Fruit fly (Drosophila melanogaster) whole organism, embryonic: Measurements from ENCODE around the gene CG7728.

ENCODE experiments used
- Aef1 ChIP-seq: fragments of 200-800 bp; sonication (Bioruptor generic); IDR thresholded peaks from 3 replicates; pipeline ENCODE4 v1.3.6; 2022; ENCODE audit warnings: missing biosample characterization, missing genetic modification characterization
- Blimp-1 ChIP-seq: fragments of 200-800 bp; sonication (Bioruptor generic); optimal IDR thresholded peaks from 3 replicates; lab custom pipeline; 2018; ENCODE audit warnings: missing biosample characterization, missing genetic modification characterization, mild to moderate bottlenecking, moderate library complexity, missing genetic modification reagents
- CG12104 ChIP-seq: fragments of 200-800 bp; sonication (Bioruptor generic); optimal IDR thresholded peaks from 3 replicates; lab custom pipeline; 2016; ENCODE audit warnings: missing biosample characterization, missing genetic modification characterization
- CG12236 ChIP-seq: fragments of 200-800 bp; sonication (Bioruptor generic); optimal IDR thresholded peaks from 2 replicates; lab custom pipeline; 2016; ENCODE audit warnings: missing biosample characterization, missing genetic modification characterization
- CG12769 ChIP-seq: fragments of 200-800 bp; sonication (Bioruptor generic); optimal IDR thresholded peaks from 2 replicates; lab custom pipeline; 2019; ENCODE audit warnings: missing biosample characterization, mild to moderate bottlenecking, missing genetic modification characterization, moderate library complexity
- CG15011 ChIP-seq: fragments of 200-800 bp; sonication (Bioruptor generic); optimal IDR thresholded peaks from 3 replicates; lab custom pipeline; 2018; ENCODE audit warnings: missing biosample characterization, mild to moderate bottlenecking, missing genetic modification characterization
- CG1602 ChIP-seq: fragments of 200-800 bp; sonication (Bioruptor generic); optimal IDR thresholded peaks from 3 replicates; lab custom pipeline; 2016; ENCODE audit warnings: missing biosample characterization, missing genetic modification characterization
- CG17568 ChIP-seq: fragments of 200-800 bp; sonication (Bioruptor generic); optimal IDR thresholded peaks from 2 replicates; lab custom pipeline; 2018; ENCODE audit warnings: missing biosample characterization, mild to moderate bottlenecking, missing genetic modification characterization, moderate library complexity
- CG18011 ChIP-seq: fragments of 200-800 bp; sonication (Bioruptor generic); optimal IDR thresholded peaks from 2 replicates; lab custom pipeline; 2017; ENCODE audit warnings: missing biosample characterization, missing genetic modification characterization, mild to moderate bottlenecking, moderate library complexity, missing genotype
- CG30403 ChIP-seq: fragments of 200-800 bp; sonication (Bioruptor generic); optimal IDR thresholded peaks from 3 replicates; lab custom pipeline; 2016; ENCODE audit warnings: missing biosample characterization, missing genetic modification characterization
- CG3163 ChIP-seq: fragments of 200-800 bp; sonication (Bioruptor generic); optimal IDR thresholded peaks from 3 replicates; lab custom pipeline; 2016; ENCODE audit warnings: missing biosample characterization, missing genetic modification characterization
- CG32532 ChIP-seq: fragments of 200-800 bp; sonication (Bioruptor generic); IDR thresholded peaks from 2 replicates; pipeline ENCODE4 v1.3.6; 2022; ENCODE audit warnings: missing biosample characterization, missing genetic modification characterization
- CG3726 ChIP-seq: fragments of 200-800 bp; sonication (Bioruptor generic); IDR thresholded peaks from 3 replicates; pipeline ENCODE4, ENCODE4 v1.3.6; 2022; ENCODE audit warnings: missing biosample characterization, missing genetic modification characterization
- CG4282 ChIP-seq: fragments of 200-800 bp; sonication (Bioruptor generic); optimal IDR thresholded peaks from 2 replicates; lab custom pipeline; 2016; ENCODE audit warnings: missing biosample characterization, missing genetic modification characterization
- CG4617 ChIP-seq: fragments of 200-800 bp; sonication (Bioruptor generic); optimal IDR thresholded peaks from 3 replicates; lab custom pipeline; 2016; ENCODE audit warnings: missing biosample characterization, missing genetic modification characterization, borderline replicate concordance
- CG6254 ChIP-seq: fragments of 200-800 bp; sonication (Bioruptor generic); optimal IDR thresholded peaks from 3 replicates; lab custom pipeline; 2017; ENCODE audit warnings: mild to moderate bottlenecking, missing biosample characterization, missing genetic modification reagents, missing genetic modification characterization
- CG6689 ChIP-seq: fragments of 200-800 bp; sonication (Bioruptor generic); IDR thresholded peaks from 2 replicates; pipeline ENCODE4 v1.3.6; 2022; ENCODE audit warnings: missing biosample characterization, missing genetic modification characterization
- CG6854 ChIP-seq: fragments of 200-800 bp; sonication (Bioruptor generic); optimal IDR thresholded peaks from 3 replicates; lab custom pipeline; 2017; ENCODE audit warnings: missing biosample characterization, mild to moderate bottlenecking, missing genetic modification characterization
- CG7372 ChIP-seq: fragments of 200-800 bp; sonication (Bioruptor generic); IDR thresholded peaks from 2 replicates; pipeline ENCODE4 v1.3.6; 2022; ENCODE audit warnings: missing biosample characterization, missing genetic modification characterization
- CG7963 ChIP-seq: fragments of 200-800 bp; sonication (Bioruptor generic); IDR thresholded peaks from 3 replicates; pipeline ENCODE4 v1.3.6; 2022; ENCODE audit warnings: missing biosample characterization, missing genetic modification characterization; ENCODE audit not compliant: partially characterized antibody
- CG8388 ChIP-seq: fragments of 200-800 bp; sonication (Bioruptor generic); optimal IDR thresholded peaks from 2 replicates; lab custom pipeline; 2019; ENCODE audit warnings: missing biosample characterization, mild to moderate bottlenecking, missing genetic modification characterization, moderate library complexity
- CG9797 ChIP-seq: fragments of 200-800 bp; sonication (Bioruptor generic); optimal IDR thresholded peaks from 3 replicates; lab custom pipeline; 2018; ENCODE audit warnings: missing biosample characterization, mild to moderate bottlenecking, missing genetic modification characterization
- CHES-1-like ChIP-seq: fragments of 200-800 bp; sonication (Bioruptor generic); optimal IDR thresholded peaks from 2 replicates; lab custom pipeline; 2016; ENCODE audit warnings: missing biosample characterization, missing genetic modification characterization
- D ChIP-seq, 2 experiments: fragments of 200-800 bp in 1 of 2; fragments of >200 bp in 1 of 2; sonication (Bioruptor generic) in 1 of 2; optimal IDR thresholded peaks; 2 replicates in 1 of 2; 3 replicates in 1 of 2; lab custom pipeline; 2017; ENCODE audit warnings: mild to moderate bottlenecking in 1 of 2, missing biosample characterization in 1 of 2, missing genetic modification characterization in 1 of 2, missing genetic modification reagents in 1 of 2
- Dip3 ChIP-seq: fragments of 200-800 bp; sonication (Bioruptor generic); optimal IDR thresholded peaks from 3 replicates; lab custom pipeline; 2016; ENCODE audit warnings: missing biosample characterization, missing genetic modification characterization
- Dp ChIP-seq: fragments of 200-800 bp; sonication (Bioruptor generic); optimal IDR thresholded peaks from 2 replicates; lab custom pipeline; 2018; ENCODE audit warnings: missing biosample characterization, mild to moderate bottlenecking, missing genetic modification characterization, moderate library complexity
- ERR ChIP-seq: fragments of 200-800 bp; sonication (Bioruptor generic); optimal IDR thresholded peaks from 2 replicates; lab custom pipeline; 2016; ENCODE audit warnings: missing biosample characterization, missing genetic modification characterization
- Gug ChIP-seq: fragments of 200-800 bp; sonication (Bioruptor generic); IDR thresholded peaks from 4 replicates; pipeline ENCODE4 v1.3.6; 2022; ENCODE audit warnings: missing biosample characterization, missing genetic modification characterization
- Hr39 ChIP-seq: fragments of >200 bp; optimal IDR thresholded peaks from 2 replicates; lab custom pipeline; 2017
- Kr ChIP-seq: fragments of 200-800 bp; sonication (Bioruptor generic); optimal IDR thresholded peaks from 2 replicates; lab custom pipeline; 2017; ENCODE audit warnings: missing biosample characterization, mild to moderate bottlenecking, missing genetic modification characterization
- MBD-R2 ChIP-seq: fragments of 200-800 bp; sonication (Bioruptor generic); IDR thresholded peaks from 2 replicates; pipeline ENCODE4 v1.3.6; 2022; ENCODE audit warnings: missing biosample characterization, missing genetic modification characterization
- Oli ChIP-seq: fragments of 200-800 bp; sonication (Bioruptor generic); optimal IDR thresholded peaks from 2 replicates; lab custom pipeline; 2018; ENCODE audit warnings: missing biosample characterization, mild to moderate bottlenecking, missing genetic modification characterization, moderate library complexity
- PHDP ChIP-seq: fragments of 200-800 bp; sonication (Bioruptor generic); optimal IDR thresholded peaks from 3 replicates; lab custom pipeline; 2018; ENCODE audit warnings: missing biosample characterization, mild to moderate bottlenecking, missing genetic modification characterization, moderate library complexity
- Side ChIP-seq: fragments of 200-800 bp; sonication (Bioruptor generic); optimal IDR thresholded peaks from 2 replicates; lab custom pipeline; 2016; ENCODE audit warnings: missing biosample characterization, missing genetic modification characterization
- Sox102F ChIP-seq: fragments of 200-800 bp; sonication (Bioruptor generic); optimal IDR thresholded peaks from 2 replicates; lab custom pipeline; 2018; ENCODE audit warnings: missing biosample characterization, mild to moderate bottlenecking, missing genetic modification characterization, moderate library complexity
- al ChIP-seq: fragments of 200-800 bp; sonication (Bioruptor generic); IDR thresholded peaks from 2 replicates; pipeline ENCODE4 v1.3.6; 2022; ENCODE audit warnings: missing biosample characterization, missing genetic modification characterization
- bcd ChIP-seq: fragments of 200-800 bp; sonication (Bioruptor generic); optimal IDR thresholded peaks from 2 replicates; lab custom pipeline; 2017; ENCODE audit warnings: missing biosample characterization, mild to moderate bottlenecking, missing genetic modification characterization
- bsh ChIP-seq, 2 experiments: fragments of 200-800 bp; sonication (Bioruptor generic); optimal IDR thresholded peaks; 2 replicates each; lab custom pipeline; 2017 to 2018; ENCODE audit warnings: mild to moderate bottlenecking in 2 of 2, missing biosample characterization in 2 of 2, missing genetic modification characterization in 2 of 2, moderate library complexity in 1 of 2
- dmrt11E ChIP-seq: fragments of 200-800 bp; sonication (Bioruptor generic); optimal IDR thresholded peaks from 3 replicates; lab custom pipeline; 2018; ENCODE audit warnings: missing biosample characterization, mild to moderate bottlenecking, missing genetic modification characterization, moderate library complexity
- esg ChIP-seq: fragments of 200-800 bp; sonication (Bioruptor generic); conservative IDR thresholded peaks from 2 replicates; pipeline ENCODE4 v1.3.6; 2022; ENCODE audit warnings: missing biosample characterization, missing genetic modification characterization
- jing ChIP-seq: fragments of 200-800 bp; sonication (Bioruptor generic); optimal IDR thresholded peaks from 2 replicates; lab custom pipeline; 2018; ENCODE audit warnings: missing biosample characterization, mild to moderate bottlenecking, missing genetic modification characterization
- nmo ChIP-seq: fragments of 200-800 bp; sonication (Bioruptor generic); optimal IDR thresholded peaks from 2 replicates; lab custom pipeline; 2018; ENCODE audit warnings: missing biosample characterization, mild to moderate bottlenecking, missing genetic modification characterization, moderate library complexity
- pho ChIP-seq: fragments of 200-800 bp; sonication (Bioruptor generic); optimal IDR thresholded peaks from 2 replicates; lab custom pipeline; 2016; ENCODE audit warnings: missing biosample characterization, missing genetic modification characterization
- ro ChIP-seq: fragments of 200-800 bp; sonication (Bioruptor generic); IDR thresholded peaks from 2 replicates; pipeline ENCODE4 v1.3.6; 2022; ENCODE audit warnings: missing biosample characterization, missing genetic modification characterization
- schlank ChIP-seq: fragments of 200-800 bp; sonication (Bioruptor generic); optimal IDR thresholded peaks from 2 replicates; lab custom pipeline; 2018; ENCODE audit warnings: missing biosample characterization, mild to moderate bottlenecking, missing genetic modification characterization
- sens ChIP-seq: fragments of 200-800 bp; sonication (Bioruptor generic); peaks from one replicate; lab custom pipeline; 2016; ENCODE audit warnings: missing biosample characterization, missing genetic modification characterization
- seq ChIP-seq: fragments of 200-800 bp; sonication (Bioruptor generic); IDR thresholded peaks from 2 replicates; pipeline ENCODE4 v1.3.6; 2022; ENCODE audit warnings: missing biosample characterization, missing genetic modification characterization
- tna ChIP-seq: fragments of 200-800 bp; sonication (Bioruptor generic); IDR thresholded peaks from 2 replicates; pipeline ENCODE4 v1.3.6; 2022; ENCODE audit warnings: missing biosample characterization, missing genetic modification characterization; ENCODE audit not compliant: partially characterized antibody
- trem ChIP-seq: fragments of 200-800 bp; optimal IDR thresholded peaks from 3 replicates; lab custom pipeline; 2019; ENCODE audit warnings: missing biosample characterization, mild to moderate bottlenecking, missing genetic modification characterization, moderate library complexity
- ttk ChIP-seq: fragments of 200-800 bp; sonication (Bioruptor generic); IDR thresholded peaks from 2 replicates; pipeline ENCODE4 v2.1.2; 2022; ENCODE audit warnings: missing biosample characterization, missing genetic modification characterization
- usp ChIP-seq: fragments of >200 bp; optimal IDR thresholded peaks from 2 replicates; lab custom pipeline; 2017; ENCODE audit warnings: missing biosample characterization, missing genetic modification characterization
- z ChIP-seq: fragments of 200-800 bp; sonication (Bioruptor generic); IDR thresholded peaks from 3 replicates; pipeline ENCODE4 v1.3.6; 2022; ENCODE audit warnings: missing biosample characterization, missing genetic modification characterization

CG7728 gene

DNA sequence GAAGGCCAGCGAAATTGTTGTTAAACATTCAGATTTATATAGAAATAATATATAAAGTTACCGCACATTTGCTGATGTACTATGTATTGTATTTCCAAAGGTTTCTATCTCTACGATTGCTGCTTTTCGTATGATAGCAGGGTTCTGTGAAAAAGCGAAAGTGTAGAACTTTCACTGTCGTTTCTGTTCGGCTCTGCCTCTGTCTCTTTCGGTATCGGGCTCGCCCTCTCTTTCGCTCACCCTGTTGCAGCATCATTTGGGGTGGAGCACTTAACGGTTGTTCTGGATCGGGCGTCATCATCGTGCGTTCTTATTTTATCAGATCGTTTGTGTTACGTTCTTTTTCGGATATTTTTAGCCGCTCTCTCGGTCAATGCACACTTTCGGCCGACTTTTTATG is 17.0 kb downstream of the CG7728 start (continued):
- TF ChIP-seq PHDP (no peak), ro (GFP tag; lab: Robert Waterston, UW) (no peak), schlank (tag; lab: Kevin White, UChicago) (no peak), Kr (GFP tag; lab: Kevin White, UChicago) (no peak), CG12236 (GFP tag; lab: Kevin White, UChicago) (no peak), CHES-1-like (GFP tag; lab: Kevin White, UChicago) (no peak), nmo (GFP tag; lab: Kevin White, UChicago) (peak; percentile 3), CG8388 (GFP tag; lab: Kevin White, UChicago) (no peak), bsh (GFP tag; optimal IDR thresholded peaks at IDR 0.05; lab: Kevin White, UChicago) (peak in 1 of 2 experiments; percentile 69), CG6254 (peak; percentile 67), esg (GFP tag; lab: Robert Waterston, UW) (no peak), seq (GFP tag; lab: Robert Waterston, UW) (no peak), jing (no peak), D (optimal IDR thresholded peaks at IDR 0.05; lab: Kevin White, UChicago) (no peak), D (GFP tag; optimal IDR thresholded peaks at IDR 0.05; lab: Kevin White, UChicago) (no peak), CG12769 (no peak), Dp (no peak), CG32532 (no peak), CG4282 (GFP tag; lab: Kevin White, UChicago) (no peak), al (GFP tag; lab: Robert Waterston, UW) (no peak), CG17568 (GFP tag; lab: Kevin White, UChicago) (no peak), CG12104 (GFP tag; lab: Kevin White, UChicago) (no peak), MBD-R2 (GFP tag; lab: Robert Waterston, UW) (no peak), CG18011 (GFP tag; lab: Kevin White, UChicago) (no peak), Aef1 (GFP tag; lab: Robert Waterston, UW) (no peak), usp (GFP tag; lab: Kevin White, UChicago) (no peak), Side (GFP tag; lab: Kevin White, UChicago) (no peak), CG3163 (no peak), pho (GFP tag; lab: Kevin White, UChicago) (no peak), ttk (GFP tag; lab: Robert Waterston, UW) (no peak), tna (no peak), Hr39 (lab: Kevin White, UChicago) (no peak), CG4617 (GFP tag; lab: Kevin White, UChicago) (no peak), CG3726 (GFP tag; lab: Robert Waterston, UW) (no peak), sens (no peak), trem (tag; lab: Kevin White, UChicago) (peak; percentile 25), CG6689 (GFP tag; lab: Robert Waterston, UW) (no peak), CG9797 (GFP tag; lab: Kevin White, UChicago) (no peak), CG1602 (no peak), dmrt11E (no peak), CG6854 (no peak), CG7372 (no peak), Sox102F (GFP tag; lab: Kevin White, UChicago) (no peak), bcd (GFP tag; lab: Kevin White, UChicago) (no peak), Gug (no peak), z (GFP tag; lab: Robert Waterston, UW) (no peak), ERR (GFP tag; lab: Kevin White, UChicago) (no peak), Dip3 (GFP tag; lab: Kevin White, UChicago) (no peak), Blimp-1 (GFP tag; lab: Kevin White, UChicago) (peak; percentile 100), Oli (tag; lab: Kevin White, UChicago) (no peak), CG7963 (GFP tag; lab: Robert Waterston, UW) (no peak), CG15011 (GFP tag; lab: Kevin White, UChicago) (no peak), CG30403 (GFP tag; lab: Kevin White, UChicago) (no peak)
